Fruit fly (Drosophila melanogaster): ENCODE measurements at regions not wholly inside any gene's neighbourhood (a gene's known extent, or its start where the extent isn't known, plus 50 kb on each side); places are given as distances from the start of the nearest gene placed in this dataset.

DNA sequence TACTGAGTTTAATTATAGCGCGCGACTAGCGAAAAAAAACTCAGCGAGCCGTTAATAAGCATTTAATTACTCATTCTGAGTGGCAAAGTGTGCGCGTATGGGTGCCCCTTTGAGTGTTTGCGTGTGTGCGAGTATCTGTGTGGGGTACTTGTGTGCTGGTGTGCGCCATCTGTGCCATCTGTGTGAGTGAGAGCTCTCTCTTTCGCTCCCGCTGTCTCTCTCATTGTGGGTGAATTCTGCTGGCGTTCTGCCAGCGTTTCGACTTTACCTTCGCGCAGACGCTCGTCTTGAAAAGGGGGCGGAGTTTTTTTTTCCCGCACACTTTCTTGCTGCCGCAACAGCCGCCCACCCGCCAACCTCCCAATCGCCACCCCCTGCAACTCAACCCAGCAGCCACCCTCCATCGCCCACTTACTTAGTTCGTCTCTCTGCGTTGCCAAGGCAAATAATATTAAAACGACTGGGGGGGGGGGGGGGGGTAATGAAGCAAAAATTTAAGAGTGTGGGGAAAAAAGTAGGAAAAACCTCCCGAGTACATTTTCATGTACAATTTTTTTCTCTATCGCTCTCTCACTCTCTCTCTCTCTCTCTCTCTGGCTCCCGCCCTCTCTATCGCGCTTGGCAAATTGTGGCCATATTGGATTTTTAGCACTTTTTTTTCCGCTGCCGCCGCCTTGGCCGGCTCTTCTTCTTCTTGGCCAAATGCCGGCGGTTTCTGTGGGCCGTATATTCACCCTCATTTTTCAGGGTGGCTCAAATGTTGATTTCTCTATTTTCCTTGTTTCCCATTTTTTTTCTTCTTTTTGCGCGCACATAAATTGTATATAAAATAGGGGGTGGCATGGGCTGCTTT is 52.3 kb downstream of the Or67d start:
- no peak for TF ChIP-seq CG17801 (GFP tag; optimal IDR thresholded peaks at IDR 0.05; ENCODE audit: partially characterized antibody)

dm6 chr3L:10328694-10329093 is 55.7 kb downstream of the Or67d start:
- no peak for TF ChIP-seq CG17801 (GFP tag; optimal IDR thresholded peaks at IDR 0.05; ENCODE audit: partially characterized antibody)

- no peak for TF ChIP-seq CG17801 (GFP tag; optimal IDR thresholded peaks at IDR 0.05; ENCODE audit: partially characterized antibody)
Observed at dm6 chr3L:10330389-10331041, 57.5 kb downstream of the Or67d start.

- no peak for TF ChIP-seq CG17801 (GFP tag; optimal IDR thresholded peaks at IDR 0.05; ENCODE audit: partially characterized antibody)
Observed at dm6 chr3L:10331398-10332122, 58.6 kb downstream of the Or67d start.

DNA sequence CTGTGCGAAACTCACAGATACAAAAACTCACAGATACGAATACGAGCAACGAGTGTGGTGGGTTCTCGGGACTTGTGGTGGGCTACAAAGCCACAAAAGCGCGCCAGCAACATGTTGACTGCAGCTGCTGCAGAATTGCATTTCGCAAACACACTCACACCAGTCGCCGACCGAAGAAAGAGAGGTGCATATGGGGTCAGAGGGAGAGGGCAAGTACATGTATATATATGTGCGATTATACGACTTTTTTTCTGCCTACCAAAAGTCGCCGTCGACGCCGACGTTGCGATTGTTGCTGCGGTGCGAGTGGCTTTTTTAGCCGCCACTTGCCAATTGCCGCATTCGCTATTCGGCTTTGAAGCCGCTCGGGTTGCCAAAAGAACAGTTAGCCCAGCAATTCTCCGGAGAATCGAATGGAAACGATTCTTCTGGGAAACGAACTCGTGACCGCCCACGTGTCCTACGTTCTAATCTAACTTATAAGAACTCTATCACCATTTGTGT is 59.2 kb downstream of the Or67d start:
- peak; percentile 91 for TF ChIP-seq CG17801 (GFP tag; optimal IDR thresholded peaks at IDR 0.05; ENCODE audit: partially characterized antibody)

DNA sequence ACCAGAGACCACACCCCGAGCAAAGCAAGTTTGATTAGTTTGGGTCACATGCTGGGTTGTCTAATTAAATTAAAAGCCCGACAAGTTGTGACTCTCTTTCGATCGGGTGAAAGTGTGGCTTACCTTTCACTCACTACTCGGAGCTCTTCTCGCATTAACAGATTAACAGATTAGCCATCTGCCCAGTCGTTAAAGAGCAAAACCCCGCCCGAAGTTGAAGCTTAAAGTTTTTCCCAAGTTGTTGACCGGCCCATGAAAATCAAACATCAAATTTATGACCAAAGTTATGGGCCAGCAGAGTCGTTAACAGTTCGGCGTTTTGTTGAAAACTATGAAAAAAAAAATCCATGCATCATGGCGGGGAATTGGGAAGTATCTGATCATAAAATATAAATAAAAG is 61.0 kb downstream of the Or67d start:
- no peak for TF ChIP-seq CG17801 (GFP tag; optimal IDR thresholded peaks at IDR 0.05; ENCODE audit: partially characterized antibody)

dm6 chr3L:10335467-10336131 is 62.6 kb downstream of the Or67d start:
- no peak for TF ChIP-seq CG17801 (GFP tag; optimal IDR thresholded peaks at IDR 0.05; ENCODE audit: partially characterized antibody)

DNA sequence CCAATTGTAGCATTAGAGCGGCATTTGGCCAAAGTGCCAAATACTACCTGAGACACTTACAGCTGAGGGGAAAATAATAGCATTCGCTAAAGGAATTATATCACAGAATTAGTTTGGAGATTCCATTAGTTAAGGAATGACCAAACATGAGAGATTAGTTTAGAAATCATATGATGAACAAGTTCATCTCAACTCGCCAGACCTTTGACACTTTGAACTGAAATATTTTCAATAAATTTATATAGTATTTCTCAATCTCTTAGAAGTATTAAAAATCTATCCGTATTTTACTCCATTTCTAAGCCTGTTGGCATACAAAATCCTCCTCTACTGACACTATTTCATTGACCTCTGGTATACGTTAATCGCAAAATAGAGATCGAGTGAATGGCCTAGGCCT is 64.6 kb downstream of the Or67d start:
- no peak for TF ChIP-seq CG17801 (GFP tag; optimal IDR thresholded peaks at IDR 0.05; ENCODE audit: partially characterized antibody)

DNA sequence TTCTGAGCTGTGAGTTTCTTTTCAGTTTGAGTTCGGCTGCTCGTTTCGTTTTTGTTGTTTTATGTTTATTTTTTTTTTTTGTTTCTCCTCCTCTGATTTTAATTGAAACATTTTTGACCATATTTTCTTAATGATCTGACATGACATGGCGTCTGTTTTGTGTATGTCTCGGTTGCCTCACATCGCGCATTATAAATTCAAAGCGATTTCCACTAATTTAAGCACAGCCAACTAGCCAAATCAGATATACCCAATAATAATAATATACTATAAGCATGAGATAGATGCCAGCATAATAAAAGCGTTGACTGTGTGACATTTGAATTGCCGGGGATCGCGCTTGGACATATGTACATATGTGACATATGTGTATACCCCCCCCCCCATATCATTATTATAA is 66.5 kb downstream of the Or67d start:
- no peak for TF ChIP-seq CG17801 (GFP tag; optimal IDR thresholded peaks at IDR 0.05; ENCODE audit: partially characterized antibody)

DNA sequence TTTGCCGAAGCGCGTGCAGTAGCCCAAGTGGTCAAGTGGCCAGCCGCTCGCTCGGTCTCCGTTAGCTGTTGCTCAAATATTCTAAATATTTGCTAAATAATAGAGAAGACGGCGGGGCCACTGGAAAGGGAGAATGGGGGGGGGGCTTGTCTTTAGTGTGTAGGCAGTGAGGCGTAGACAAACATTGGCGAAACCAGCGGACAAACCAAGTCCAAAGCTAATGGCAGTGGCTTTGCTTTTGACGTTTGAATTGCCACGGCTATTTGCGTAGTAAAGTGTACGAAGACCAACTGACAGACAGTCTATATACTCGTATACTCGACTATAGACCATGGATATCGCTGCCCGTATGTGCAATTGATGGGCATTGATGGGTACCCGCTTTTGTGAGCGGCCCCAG is 68.7 kb downstream of the Or67d start:
- no peak for TF ChIP-seq CG17801 (GFP tag; optimal IDR thresholded peaks at IDR 0.05; ENCODE audit: partially characterized antibody)

DNA sequence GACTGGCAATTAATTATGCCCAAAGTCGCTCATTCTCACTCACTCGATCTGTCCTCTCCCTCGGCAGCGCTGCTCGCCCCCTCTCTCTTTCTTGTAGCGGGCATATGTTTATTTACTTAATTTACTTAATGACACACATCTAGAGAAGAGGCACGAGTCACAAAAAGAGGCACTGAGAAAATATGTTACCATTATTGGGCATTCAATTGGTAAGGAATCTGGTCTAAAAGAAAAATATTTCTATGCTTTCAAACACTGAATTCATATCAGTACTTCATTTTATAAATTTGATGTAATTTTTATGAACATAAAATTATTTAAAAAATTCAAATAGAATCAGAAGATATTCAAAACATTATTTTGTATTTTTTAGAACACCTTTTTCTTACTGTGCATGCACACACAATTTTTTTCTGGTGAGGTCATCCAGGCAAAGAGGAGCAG is 68.6 kb upstream of the CG12362 start:
- TF ChIP-seq CG17801 (GFP tag; optimal IDR thresholded peaks at IDR 0.05; ENCODE audit: partially characterized antibody), result no peak

- TF ChIP-seq CG17801 (GFP tag; optimal IDR thresholded peaks at IDR 0.05; ENCODE audit: partially characterized antibody), result no peak
Observed at dm6 chr3L:10349198-10349597, 63.4 kb upstream of the CG12362 start.

DNA sequence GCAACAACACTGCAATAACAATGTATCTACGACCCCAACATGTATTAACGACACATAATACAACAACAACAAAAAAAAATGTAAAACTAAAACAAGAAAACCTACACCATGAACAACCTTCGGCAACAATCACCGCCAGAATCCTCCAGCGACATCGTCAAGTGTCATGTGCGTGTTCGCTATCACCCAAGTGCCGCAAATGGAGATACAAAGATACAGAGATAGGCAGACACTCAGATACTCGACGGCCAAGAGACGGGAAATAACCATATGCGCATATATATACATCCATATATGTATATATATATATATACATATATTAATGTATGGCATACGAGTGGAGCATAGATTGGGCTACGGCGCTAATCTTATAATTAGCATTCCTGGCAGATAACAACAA is 62.7 kb upstream of the CG12362 start:
- no peak for TF ChIP-seq CG17801 (GFP tag; optimal IDR thresholded peaks at IDR 0.05; ENCODE audit: partially characterized antibody)

- peak; percentile 27 for TF ChIP-seq CG17801 (GFP tag; optimal IDR thresholded peaks at IDR 0.05; ENCODE audit: partially characterized antibody)
Observed at dm6 chr3L:10350715-10351114, 61.9 kb upstream of the CG12362 start.

DNA sequence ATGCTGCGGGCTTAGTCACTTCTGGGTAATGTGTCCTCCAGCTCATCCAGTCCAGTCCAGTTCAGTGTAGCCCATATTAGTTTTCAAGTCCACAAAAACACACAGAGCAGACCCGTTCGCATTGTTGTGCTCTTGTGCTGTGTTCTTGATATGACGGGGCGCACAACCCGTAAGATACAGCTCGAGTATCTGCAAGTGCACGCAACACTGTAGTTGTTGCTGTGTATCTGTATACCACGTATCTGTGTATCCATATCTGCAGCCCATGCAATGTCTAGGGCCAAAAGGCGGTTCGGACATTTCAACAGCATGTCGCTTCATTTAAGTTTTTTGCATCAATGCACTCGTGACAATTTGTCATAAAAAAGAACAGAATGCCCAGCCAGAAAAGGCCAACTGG is 61.5 kb upstream of the CG12362 start:
- TF ChIP-seq CG17801 (GFP tag; optimal IDR thresholded peaks at IDR 0.05; ENCODE audit: partially characterized antibody), result no peak
